Worm (Caenorhabditis elegans) whole organism, L1 larva: Measurements from ENCODE around the gene Y73C8C.12.

Source experiments
- F16B12.6 ChIP-seq: fragments of 150-350 bp; optimal IDR thresholded peaks from 2 replicates; lab custom pipeline; 2014; ENCODE audit warnings: missing biosample characterization, missing genetic modification characterization
- aly-2 ChIP-seq: fragments of 150-350 bp; optimal IDR thresholded peaks from 2 replicates; lab custom pipeline; 2014; ENCODE audit warnings: missing biosample characterization, missing genetic modification characterization
- blmp-1 ChIP-seq: fragments of 150-350 bp; optimal IDR thresholded peaks from 2 replicates; lab custom pipeline; 2014; ENCODE audit warnings: missing biosample characterization, missing genetic modification characterization
- ceh-63 ChIP-seq: fragments of 200-800 bp; sonication (Bioruptor generic); optimal IDR thresholded peaks from 2 replicates; lab custom pipeline; 2018; ENCODE audit warnings: mild to moderate bottlenecking, missing genetic modification characterization, missing compliant biosample characterization
- ceh-8 ChIP-seq: fragments of 200-800 bp; sonication (Bioruptor generic); optimal IDR thresholded peaks from 2 replicates; lab custom pipeline; 2018; ENCODE audit warnings: mild to moderate bottlenecking, missing genetic modification characterization, moderate library complexity, missing compliant biosample characterization
- ceh-82 ChIP-seq, 3 experiments: fragments of 150-350 bp in 1 of 3; sonication (generic microtip) in 2 of 3; optimal IDR thresholded peaks; 2 replicates each; lab custom pipeline; 2014 to 2017; ENCODE audit warnings: missing biosample characterization in 3 of 3, missing genetic modification characterization in 3 of 3
- ceh-90 ChIP-seq: sonication (generic microtip); optimal IDR thresholded peaks from 2 replicates; lab custom pipeline; 2016; ENCODE audit warnings: missing genetic modification characterization, missing compliant biosample characterization
- ces-1 ChIP-seq: fragments of 150-350 bp; optimal IDR thresholded peaks from 2 replicates; lab custom pipeline; 2014; ENCODE audit warnings: missing biosample characterization, missing genetic modification reagents, missing genetic modification characterization
- dpl-1 ChIP-seq, 3 experiments: fragments of 150-350 bp in 2 of 3; sonication (generic microtip) in 1 of 3; optimal IDR thresholded peaks; 2 replicates each; lab custom pipeline; 2014 to 2017; ENCODE audit warnings: missing biosample characterization in 3 of 3, missing genetic modification characterization in 3 of 3, missing genetic modification reagents in 3 of 3
- dsc-1 ChIP-seq: sonication (generic microtip); optimal IDR thresholded peaks from 2 replicates; lab custom pipeline; 2016; ENCODE audit warnings: mild to moderate bottlenecking, missing genetic modification characterization, missing compliant biosample characterization
- efl-1 ChIP-seq, 4 experiments: fragments of 150-350 bp; optimal IDR thresholded peaks in 3 of 4; peaks in 1 of 4; 1 replicate in 1 of 4; 2 replicates in 3 of 4; lab custom pipeline; 2014; ENCODE audit warnings: missing biosample characterization in 2 of 4, missing genetic modification characterization in 2 of 4, missing genetic modification reagents in 2 of 4
- efl-3 ChIP-seq: fragments of 200-800 bp; sonication (Bioruptor generic); optimal IDR thresholded peaks from 2 replicates; lab custom pipeline; 2018; ENCODE audit warnings: mild to moderate bottlenecking, missing genetic modification characterization, missing compliant biosample characterization
- egl-27 ChIP-seq, 2 experiments: fragments of 150-350 bp in 1 of 2; sonication (generic microtip); optimal IDR thresholded peaks; 3 replicates each; lab custom pipeline; 2017 to 2018; ENCODE audit warnings: missing biosample characterization in 2 of 2, missing genetic modification characterization in 2 of 2, missing genetic modification reagents in 2 of 2
- fkh-4 ChIP-seq: sonication (generic microtip); optimal IDR thresholded peaks from 2 replicates; lab custom pipeline; 2016; ENCODE audit warnings: missing compliant biosample characterization, missing genetic modification characterization, borderline replicate concordance
- fos-1 ChIP-seq: fragments of 150-350 bp; optimal IDR thresholded peaks from 2 replicates; lab custom pipeline; 2014; ENCODE audit warnings: missing biosample characterization, missing genetic modification characterization
- hlh-17 ChIP-seq: fragments of 200-800 bp; sonication (Bioruptor generic); optimal IDR thresholded peaks from 2 replicates; lab custom pipeline; 2018; ENCODE audit warnings: missing genetic modification characterization, mild to moderate bottlenecking, missing compliant biosample characterization, moderate library complexity, borderline replicate concordance
- hlh-4 ChIP-seq: sonication (generic microtip); optimal IDR thresholded peaks from 2 replicates; lab custom pipeline; 2016; ENCODE audit warnings: mild to moderate bottlenecking, missing genetic modification characterization, missing compliant biosample characterization
- irx-1 ChIP-seq: sonication (generic microtip); optimal IDR thresholded peaks from 2 replicates; lab custom pipeline; 2016; ENCODE audit warnings: missing genetic modification characterization, missing compliant biosample characterization
- isw-1 ChIP-seq: fragments of 200-800 bp; sonication (Bioruptor generic); IDR thresholded peaks from 2 replicates; pipeline ENCODE4 v1.3.6; 2022; ENCODE audit warnings: missing genetic modification characterization, missing compliant biosample characterization
- lin-13 ChIP-seq: fragments of 150-350 bp; optimal IDR thresholded peaks from 2 replicates; lab custom pipeline; 2014; ENCODE audit warnings: missing biosample characterization, missing genetic modification reagents, missing genetic modification characterization
- lin-15B ChIP-seq: fragments of 150-350 bp; sonication (generic microtip); optimal IDR thresholded peaks from 3 replicates; lab custom pipeline; 2014; ENCODE audit warnings: missing biosample characterization, missing genetic modification characterization
- lin-35 ChIP-seq, 2 experiments: fragments of 150-350 bp; optimal IDR thresholded peaks; 2 replicates each; lab custom pipeline; 2014; ENCODE audit warnings: missing biosample characterization in 2 of 2, missing genetic modification characterization in 2 of 2, missing genetic modification reagents in 2 of 2
- lir-3 ChIP-seq: sonication (generic microtip); optimal IDR thresholded peaks from 2 replicates; lab custom pipeline; 2016; ENCODE audit warnings: mild to moderate bottlenecking, missing genetic modification characterization, moderate library complexity, missing compliant biosample characterization; ENCODE audit not compliant: poor library complexity
- lsy-2 ChIP-seq, 2 experiments: fragments of 150-350 bp; optimal IDR thresholded peaks; 2 replicates each; lab custom pipeline; 2014; ENCODE audit warnings: missing biosample characterization in 2 of 2, missing genetic modification characterization in 2 of 2
- mab-9 ChIP-seq: fragments of 200-800 bp; sonication (Bioruptor generic); IDR thresholded peaks from 2 replicates; pipeline ENCODE4 v1.3.6; 2022; ENCODE audit warnings: missing genetic modification reagents, missing genetic modification characterization, missing compliant biosample characterization
- mef-2 ChIP-seq: fragments of 150-350 bp; optimal IDR thresholded peaks from 2 replicates; lab custom pipeline; 2014; ENCODE audit warnings: missing biosample characterization, missing genetic modification characterization
- mep-1 ChIP-seq: fragments of 150-350 bp; optimal IDR thresholded peaks from 2 replicates; lab custom pipeline; 2014; ENCODE audit warnings: missing biosample characterization, missing genetic modification characterization
- nhr-19 ChIP-seq: fragments of 200-800 bp; sonication (Bioruptor generic); conservative IDR thresholded peaks from 2 replicates; pipeline ENCODE4 v1.3.6; 2022; ENCODE audit warnings: missing genetic modification characterization, missing compliant biosample characterization
- nhr-20 ChIP-seq: sonication (generic microtip); optimal IDR thresholded peaks from 2 replicates; lab custom pipeline; 2016; ENCODE audit warnings: mild to moderate bottlenecking, missing genetic modification characterization, missing compliant biosample characterization
- nhr-71 ChIP-seq: sonication (generic microtip); optimal IDR thresholded peaks from 2 replicates; lab custom pipeline; 2016; ENCODE audit warnings: mild to moderate bottlenecking, missing genetic modification characterization, moderate library complexity, missing compliant biosample characterization
- nhr-77 ChIP-seq: fragments of 150-350 bp; optimal IDR thresholded peaks from 2 replicates; lab custom pipeline; 2014; ENCODE audit warnings: missing biosample characterization, missing genetic modification characterization
- nhr-85 ChIP-seq: sonication (generic microtip); peaks from one replicate; lab custom pipeline; 2016; ENCODE audit warnings: missing genetic modification characterization, inconsistent platforms, missing compliant biosample characterization
- pqm-1 ChIP-seq: sonication (generic microtip); optimal IDR thresholded peaks from 3 replicates; lab custom pipeline; 2017; ENCODE audit warnings: missing biosample characterization, missing genetic modification characterization
- rnt-1 ChIP-seq: sonication (generic microtip); optimal IDR thresholded peaks from 2 replicates; lab custom pipeline; 2016; ENCODE audit warnings: mild to moderate bottlenecking, missing genetic modification characterization, moderate library complexity, missing compliant biosample characterization
- skn-1 ChIP-seq: fragments of 150-350 bp; optimal IDR thresholded peaks from 2 replicates; lab custom pipeline; 2014; ENCODE audit warnings: missing biosample characterization, missing genetic modification characterization
- snpc-4 ChIP-seq: fragments of 150-350 bp; optimal IDR thresholded peaks from 2 replicates; lab custom pipeline; 2014; ENCODE audit warnings: missing biosample characterization, missing genetic modification characterization
- sptf-1 ChIP-seq: fragments of 150-350 bp; optimal IDR thresholded peaks from 2 replicates; lab custom pipeline; 2014; ENCODE audit warnings: missing biosample characterization, missing genetic modification characterization
- tlp-1 ChIP-seq: fragments of 150-350 bp; optimal IDR thresholded peaks from 2 replicates; lab custom pipeline; 2014; ENCODE audit warnings: missing biosample characterization, missing genetic modification characterization
- unc-62 ChIP-seq: fragments of 150-350 bp; optimal IDR thresholded peaks from 2 replicates; lab custom pipeline; 2014; ENCODE audit warnings: missing biosample characterization, missing genetic modification reagents, missing genetic modification characterization
- zip-4 ChIP-seq: fragments of 200-800 bp; sonication (Bioruptor generic); optimal IDR thresholded peaks from 2 replicates; lab custom pipeline; 2018; ENCODE audit warnings: mild to moderate bottlenecking, missing genetic modification characterization, moderate library complexity, missing compliant biosample characterization

The Y73C8C.12 gene

DNA sequence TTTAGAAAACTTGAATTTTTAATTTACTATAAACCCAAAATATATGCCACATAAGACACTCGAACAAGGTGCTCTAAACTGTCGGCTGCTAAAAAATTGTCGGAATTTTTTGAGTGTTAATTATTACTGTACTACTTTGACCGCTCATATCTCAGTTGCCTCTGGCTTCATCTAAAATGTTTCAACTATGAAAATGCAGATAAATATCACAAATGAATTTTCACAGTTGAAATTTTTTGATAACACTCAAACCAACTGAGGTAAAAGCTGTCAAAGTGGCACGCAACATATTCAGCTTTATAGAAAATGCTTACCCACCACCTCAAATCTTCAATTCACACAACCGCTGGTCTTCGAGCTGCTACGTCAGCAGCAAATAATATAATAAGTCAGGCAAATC, 36.2 kb upstream of the Y73C8C.12 start, which contains the start of gene acs-21:
acs-21 (plus strand) TSS at position 301 of the 400 bp plus-strand sequence.
- no peak for TF ChIP-seq skn-1 (tag; lab: Kevin White, UChicago)
- no peak for TF ChIP-seq lin-13 (GFP tag; lab: Kevin White, UChicago)
- TF ChIP-seq dpl-1 (GFP tag; optimal IDR thresholded peaks at IDR 0.05; lab: Kevin White, UChicago): no peak
- no peak for TF ChIP-seq nhr-77 (tag; lab: Kevin White, UChicago)
- TF ChIP-seq irx-1: no peak
- no peak for TF ChIP-seq pqm-1 (tag; lab: Kevin White, UChicago)
- no peak for TF ChIP-seq unc-62 (GFP tag; lab: Kevin White, UChicago)
- TF ChIP-seq hlh-17 (GFP tag; lab: Kevin White, UChicago): no peak
- TF ChIP-seq fkh-4 (tag; lab: Kevin White, UChicago): no peak
- TF ChIP-seq, all 84 proteins: peak for 0

DNA sequence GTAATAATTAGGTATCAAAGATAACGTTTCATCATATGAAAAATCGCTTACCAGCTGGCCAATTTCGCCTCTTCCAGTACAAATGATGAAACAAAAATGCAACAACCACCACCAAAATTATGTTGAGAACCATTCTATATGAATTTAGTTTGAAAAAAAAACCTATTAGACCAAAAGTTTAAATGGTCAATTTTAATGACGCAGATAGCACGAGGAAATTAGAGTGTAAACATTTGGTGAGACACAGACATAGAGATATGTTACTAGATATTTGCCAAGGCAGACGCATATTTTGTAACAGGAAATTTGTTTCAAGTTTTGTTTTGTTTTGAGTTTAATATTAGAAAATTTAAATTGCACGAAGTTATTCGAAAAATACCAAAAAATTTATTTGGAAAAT, 30.7 kb upstream of the Y73C8C.12 start, which contains the start of gene cyp-33C9:
cyp-33C9 (minus strand) TSS at position 211 of the 400 bp plus-strand sequence.
- TF ChIP-seq nhr-85 (tag; lab: Kevin White, UChicago): peak; percentile 54
- peak in 1 of 2 experiments; percentile 17 for TF ChIP-seq lin-35 (GFP tag; optimal IDR thresholded peaks at IDR 0.05; lab: Kevin White, UChicago)
- peak in 2 of 3 experiments; percentile 6 to 14 for TF ChIP-seq dpl-1 (GFP tag; optimal IDR thresholded peaks at IDR 0.05; lab: Kevin White, UChicago)
- TF ChIP-seq blmp-1 (tag; lab: Kevin White, UChicago): no peak
- peak; percentile 39 to 51 for TF ChIP-seq efl-1 (optimal IDR thresholded peaks at IDR 0.05; lab: Kevin White, UChicago)
- TF ChIP-seq efl-1 (GFP tag; optimal IDR thresholded peaks at IDR 0.05 in 1 of 2; lab: Kevin White, UChicago): peak in 1 of 2 experiments; percentile 3
- TF ChIP-seq fos-1: no peak
- no peak for TF ChIP-seq isw-1 (GFP tag; lab: Robert Waterston, UW)
- TF ChIP-seq nhr-20 (tag; lab: Kevin White, UChicago): peak; percentile 23
- peak; percentile 32 for TF ChIP-seq nhr-71 (tag; lab: Kevin White, UChicago)
- no peak for TF ChIP-seq aly-2
- peak in 1 of 3 experiments; percentile 7 for TF ChIP-seq ceh-82 (tag; optimal IDR thresholded peaks at IDR 0.05; lab: Kevin White, UChicago)
- no peak for TF ChIP-seq efl-3
- TF ChIP-seq sptf-1: no peak
- no peak for TF ChIP-seq ceh-63 (GFP tag; lab: Kevin White, UChicago)
- TF ChIP-seq egl-27 (tag; optimal IDR thresholded peaks at IDR 0.05; lab: Kevin White, UChicago): no peak
- TF ChIP-seq lsy-2 (tag; optimal IDR thresholded peaks at IDR 0.05; lab: Kevin White, UChicago): no peak
- no peak for TF ChIP-seq pqm-1 (tag; lab: Kevin White, UChicago)
- no peak for TF ChIP-seq snpc-4 (tag; lab: Kevin White, UChicago)
- TF ChIP-seq zip-4 (GFP tag; lab: Kevin White, UChicago): no peak
- TF ChIP-seq mep-1: peak; percentile 8
- TF ChIP-seq dsc-1 (tag; lab: Kevin White, UChicago): no peak

- TF ChIP-seq mab-9 (GFP tag; lab: Robert Waterston, UW) (no peak), lin-13 (GFP tag; lab: Kevin White, UChicago) (no peak), lin-15B (tag; lab: Kevin White, UChicago) (no peak), skn-1 (tag; lab: Kevin White, UChicago) (no peak), ceh-8 (no peak), tlp-1 (tag; lab: Kevin White, UChicago) (no peak), lir-3 (no peak), hlh-4 (no peak), ces-1 (GFP tag; lab: Kevin White, UChicago) (no peak), mef-2 (tag; lab: Kevin White, UChicago) (no peak), F16B12.6 (tag; lab: Kevin White, UChicago) (no peak), ceh-90 (tag; lab: Kevin White, UChicago) (no peak), rnt-1 (tag; lab: Kevin White, UChicago) (no peak), nhr-19 (GFP tag; lab: Robert Waterston, UW) (no peak)
Measured at ce11 chrV:3100527-3100926, 24.5 kb upstream of the Y73C8C.12 start.
